Worm (Caenorhabditis elegans): ENCODE measurements around the gene rps-0.

rps-0 gene

DNA sequence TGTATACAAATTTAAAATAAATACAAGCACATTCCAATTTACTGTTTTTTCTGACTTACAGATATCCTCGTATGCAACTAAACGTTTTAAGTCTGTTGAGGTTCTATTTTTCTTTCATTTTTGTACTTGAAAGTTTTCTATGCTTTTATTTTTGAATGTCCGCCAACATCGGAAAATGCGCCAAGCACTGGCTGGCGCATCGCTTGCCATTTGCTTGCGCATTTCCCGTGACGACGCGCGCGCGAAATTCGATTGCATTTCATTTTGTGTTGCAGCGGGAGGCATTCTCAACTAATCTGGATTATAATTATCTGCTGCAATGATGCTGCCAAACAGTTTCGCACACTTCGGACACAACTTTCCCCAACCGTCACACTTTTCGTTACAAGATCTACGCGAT is 3.1 kb upstream of the rps-0 start, which contains the start of gene fbxl-2 (continued):
- TF ChIP-seq T23F11.4 (GFP tag; optimal IDR thresholded peaks at IDR 0.05): no peak
- peak; percentile 86 for TF ChIP-seq ref-2 (tag; optimal IDR thresholded peaks at IDR 0.05)
- TF ChIP-seq lin-11 (tag; optimal IDR thresholded peaks at IDR 0.05): peak; percentile 52
- peak; percentile 4 for TF ChIP-seq fkh-10 (GFP tag; optimal IDR thresholded peaks at IDR 0.05)
- peak; percentile 90 for TF ChIP-seq ceh-18 (tag; optimal IDR thresholded peaks at IDR 0.05)
- no peak for TF ChIP-seq ceh-22 (tag; optimal IDR thresholded peaks at IDR 0.05)
- TF ChIP-seq hlh-13 (GFP tag; optimal IDR thresholded peaks at IDR 0.05): no peak
- no peak for TF ChIP-seq C38D4.7 (GFP tag; optimal IDR thresholded peaks at IDR 0.05)
- peak; percentile 57 for TF ChIP-seq gmeb-2 (tag; optimal IDR thresholded peaks at IDR 0.05)
- TF ChIP-seq elt-4 (tag; optimal IDR thresholded peaks at IDR 0.05): no peak
- TF ChIP-seq hlh-15 (tag; optimal IDR thresholded peaks at IDR 0.05): no peak
- no peak for TF ChIP-seq npax-4 (tag; optimal IDR thresholded peaks at IDR 0.05)
- TF ChIP-seq ahr-1 (tag; optimal IDR thresholded peaks at IDR 0.05): peak; percentile 14
- peak; percentile 58 for TF ChIP-seq lim-6 (tag; optimal IDR thresholded peaks at IDR 0.05)
- peak; percentile 48 for TF ChIP-seq unc-55 (GFP tag; optimal IDR thresholded peaks at IDR 0.05)
- TF ChIP-seq hlh-6 (tag; optimal IDR thresholded peaks at IDR 0.05): peak; percentile 59
- TF ChIP-seq nhr-11 (tag; optimal IDR thresholded peaks at IDR 0.05): no peak
- no peak for TF ChIP-seq zip-5 (tag; optimal IDR thresholded peaks at IDR 0.05)
- TF ChIP-seq sox-2 (GFP tag; IDR thresholded peaks at IDR 0.05): no peak; the same call in 1 of the 2 replicates
- TF ChIP-seq ceh-2 (tag; optimal IDR thresholded peaks at IDR 0.05): peak; percentile 54
- TF ChIP-seq tbx-2 (tag; optimal IDR thresholded peaks at IDR 0.05): peak; percentile 71
- TF ChIP-seq ceh-30 (tag; optimal IDR thresholded peaks at IDR 0.05): peak; percentile 85
- TF ChIP-seq hlh-30 (tag; optimal IDR thresholded peaks at IDR 0.05; ENCODE audit: insufficient read depth): peak; percentile 73
- peak; percentile 33 for TF ChIP-seq ztf-16 (tag; optimal IDR thresholded peaks at IDR 0.05)
- TF ChIP-seq pha-4 (tag; optimal IDR thresholded peaks at IDR 0.05): no peak
- peak; percentile 39 for TF ChIP-seq ttx-3 (tag; optimal IDR thresholded peaks at IDR 0.05)

DNA sequence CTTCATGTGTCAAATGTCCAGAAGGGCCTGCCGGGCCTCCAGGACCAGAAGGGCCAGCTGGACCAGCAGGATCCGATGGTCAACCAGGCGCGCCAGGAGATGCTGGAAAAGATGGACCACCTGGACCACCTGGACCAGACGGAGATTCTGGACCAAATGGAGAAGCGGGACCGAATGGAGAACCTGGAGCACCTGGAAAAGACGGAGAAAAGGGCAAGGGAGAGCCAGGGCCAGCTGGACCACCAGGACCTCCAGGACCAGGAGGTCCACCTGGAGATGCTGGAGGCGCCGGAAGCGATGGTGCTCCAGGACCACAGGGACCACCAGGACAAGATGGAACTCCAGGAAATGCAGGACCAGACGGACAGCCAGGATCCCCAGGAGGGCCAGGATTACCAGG is 5.2 kb downstream of the rps-0 start:
- TF ChIP-seq ama-1 (optimal IDR thresholded peaks at IDR 0.05) (no peak), ttx-3 (tag; optimal IDR thresholded peaks at IDR 0.05) (no peak), ceh-9 (tag; optimal IDR thresholded peaks at IDR 0.05) (no peak), fkh-10 (GFP tag; optimal IDR thresholded peaks at IDR 0.05) (no peak), K09A11.1 (tag; optimal IDR thresholded peaks at IDR 0.05; ENCODE audit: insufficient read depth) (no peak), elt-2 (tag; optimal IDR thresholded peaks at IDR 0.05) (no peak), C08G9.2 (tag; optimal IDR thresholded peaks at IDR 0.05) (peak; percentile 22), ceh-22 (tag; optimal IDR thresholded peaks at IDR 0.05) (no peak)

DNA sequence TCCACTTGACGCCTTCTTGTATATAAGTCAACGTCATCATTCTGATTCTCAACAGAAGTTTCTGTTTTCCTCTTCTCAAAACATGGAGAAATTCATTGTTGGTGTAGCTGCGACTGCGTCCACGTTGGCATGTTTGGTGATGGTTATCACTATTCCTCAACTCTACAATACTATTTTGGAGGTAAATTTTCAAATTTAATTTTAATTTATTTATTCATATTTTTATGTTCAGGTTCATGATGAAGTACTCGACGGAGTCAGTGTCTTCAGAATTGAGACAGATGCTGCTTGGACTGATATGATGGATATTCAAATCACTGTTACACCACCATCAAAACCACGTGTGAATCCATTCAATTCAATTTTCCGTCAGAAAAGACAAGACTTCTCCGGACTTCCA is 5.7 kb downstream of the rps-0 start, which contains the start of gene col-89:
Gene col-89, plus strand, starts transcription at position 19 of the 400 bp plus-strand sequence.
- TF ChIP-seq pag-3 (tag; optimal IDR thresholded peaks at IDR 0.05; ENCODE audit: borderline replicate concordance) (no peak), lim-6 (tag; optimal IDR thresholded peaks at IDR 0.05) (no peak), ztf-16 (tag; optimal IDR thresholded peaks at IDR 0.05) (no peak), mec-3 (tag; optimal IDR thresholded peaks at IDR 0.05; ENCODE audit: borderline replicate concordance) (no peak)

DNA sequence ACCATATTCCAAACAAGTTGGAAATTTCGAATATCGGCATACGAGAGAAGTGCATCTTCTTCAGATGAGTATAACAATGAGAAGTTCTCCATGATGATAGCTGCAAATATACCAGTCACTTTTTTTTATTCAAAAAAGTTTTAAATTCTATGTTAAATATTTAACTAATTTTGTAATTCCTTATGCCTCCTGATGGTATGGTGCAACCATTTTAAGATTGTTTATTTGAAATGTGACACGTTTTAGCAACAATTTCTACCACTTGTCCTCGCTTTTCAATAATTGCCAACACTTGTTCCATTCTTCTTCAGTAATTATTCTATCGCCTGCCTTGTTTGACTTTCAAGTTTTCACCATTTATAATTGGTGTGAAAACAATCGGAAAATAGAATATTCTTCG is 7.9 kb downstream of the rps-0 start, which contains the start of gene F17C8.6:
Gene F17C8.6, minus strand, starts transcription at position 101 of the 400 bp plus-strand sequence.
- TF ChIP-seq nfya-1 (tag; optimal IDR thresholded peaks at IDR 0.05) (no peak), ceh-48 (tag; optimal IDR thresholded peaks at IDR 0.05) (no peak), pros-1 (tag; optimal IDR thresholded peaks at IDR 0.05) (no peak), odd-2 (tag; optimal IDR thresholded peaks at IDR 0.05) (no peak), ttx-3 (tag; optimal IDR thresholded peaks at IDR 0.05) (no peak), dve-1 (tag; optimal IDR thresholded peaks at IDR 0.05) (no peak), ceh-18 (tag; optimal IDR thresholded peaks at IDR 0.05) (no peak), unc-86 (tag; optimal IDR thresholded peaks at IDR 0.05) (no peak)
